Fruit fly (Drosophila melanogaster) whole organism, wandering third instar larva: ENCODE results near the gene jhamt.
A peak's percentile ranks its signal among the peaks of the same experiment; 100 is the strongest.

ENCODE experiments used
- Abd-B ChIP-seq: fragments of >200 bp; optimal IDR thresholded peaks from 2 replicates; lab custom pipeline; 2017; ENCODE audit warnings: missing biosample characterization, missing genetic modification characterization
- CG32264 ChIP-seq: fragments of 200-800 bp; sonication (Bioruptor generic); optimal IDR thresholded peaks from 2 replicates; lab custom pipeline; 2016; ENCODE audit warnings: missing biosample characterization, missing genetic modification characterization
- CrebA ChIP-seq: fragments of 200-800 bp; sonication (Bioruptor generic); optimal IDR thresholded peaks from 2 replicates; lab custom pipeline; 2016; ENCODE audit warnings: missing biosample characterization, mild to moderate bottlenecking, missing genetic modification characterization, borderline replicate concordance
- Dfd ChIP-seq: fragments of >200 bp; optimal IDR thresholded peaks from 2 replicates; lab custom pipeline; 2017; ENCODE audit warnings: missing biosample characterization, missing genetic modification characterization
- Dif ChIP-seq: fragments of 200-275, 200-300 bp; sonication (Bioruptor generic); optimal IDR thresholded peaks from 2 replicates; lab custom pipeline; 2018; ENCODE audit warnings: missing biosample characterization, missing genetic modification characterization; ENCODE audit not compliant: partially characterized antibody
- GATAd ChIP-seq: sonication (Bioruptor generic); optimal IDR thresholded peaks from 2 replicates; lab custom pipeline; 2016; ENCODE audit warnings: missing biosample characterization, missing genetic modification characterization
- HLH106 ChIP-seq: fragments of 200-800 bp; optimal IDR thresholded peaks from 3 replicates; lab custom pipeline; 2019; ENCODE audit warnings: missing biosample characterization, mild to moderate bottlenecking, missing genetic modification characterization, moderate library complexity
- Hnf4 ChIP-seq: fragments of 200-800 bp; sonication (Bioruptor generic); optimal IDR thresholded peaks from 2 replicates; lab custom pipeline; 2016; ENCODE audit warnings: missing biosample characterization, mild to moderate bottlenecking, missing genetic modification characterization
- Hr78 ChIP-seq: fragments of >200 bp; optimal IDR thresholded peaks from 2 replicates; lab custom pipeline; 2017; ENCODE audit warnings: missing biosample characterization, missing genetic modification characterization
- Hr83 ChIP-seq: fragments of 200-300 bp; sonication (Bioruptor generic); optimal IDR thresholded peaks from 2 replicates; lab custom pipeline; 2016; ENCODE audit warnings: missing biosample characterization, mild to moderate bottlenecking, missing genetic modification characterization, moderate library complexity; ENCODE audit not compliant: poor library complexity, severe bottlenecking
- Jra ChIP-seq: sonication (Bioruptor generic); optimal IDR thresholded peaks from 2 replicates; lab custom pipeline; 2016; ENCODE audit warnings: missing biosample characterization, missing genetic modification characterization
- Mio ChIP-seq: sonication (Bioruptor generic); optimal IDR thresholded peaks from 2 replicates; lab custom pipeline; 2016; ENCODE audit warnings: missing biosample characterization, missing genetic modification characterization
- Myc ChIP-seq: fragments of >200 bp; optimal IDR thresholded peaks from 2 replicates; lab custom pipeline; 2017
- N ChIP-seq: fragments of >200 bp; optimal IDR thresholded peaks from 2 replicates; lab custom pipeline; 2018; ENCODE audit warnings: missing biosample characterization, missing external identifiers, missing genetic modification characterization
- OdsH ChIP-seq: fragments of 200-800 bp; sonication (Bioruptor generic); optimal IDR thresholded peaks from 2 replicates; lab custom pipeline; 2016; ENCODE audit warnings: missing biosample characterization, mild to moderate bottlenecking, missing genetic modification characterization
- Rel ChIP-seq, 2 experiments: fragments of 200-800 bp; sonication (Bioruptor generic) in 1 of 2; optimal IDR thresholded peaks; 2 replicates in 1 of 2; 3 replicates in 1 of 2; lab custom pipeline; 2016 to 2019; ENCODE audit warnings: mild to moderate bottlenecking in 2 of 2, missing biosample characterization in 2 of 2, missing genetic modification characterization in 2 of 2, moderate library complexity in 1 of 2
- Sp1 ChIP-seq: fragments of 200-800 bp; sonication (Bioruptor generic); optimal IDR thresholded peaks from 3 replicates; lab custom pipeline; 2019; ENCODE audit warnings: missing biosample characterization, mild to moderate bottlenecking, missing genetic modification characterization, moderate library complexity
- br ChIP-seq: fragments of 200-800 bp; sonication (Bioruptor generic); optimal IDR thresholded peaks from 2 replicates; lab custom pipeline; 2016; ENCODE audit warnings: missing biosample characterization, missing genetic modification characterization
- brk ChIP-seq: fragments of 200-800 bp; sonication (Bioruptor generic); optimal IDR thresholded peaks from 2 replicates; lab custom pipeline; 2016; ENCODE audit warnings: missing biosample characterization, mild to moderate bottlenecking, missing genetic modification characterization
- dmrt93B ChIP-seq: fragments of 200-800 bp; sonication (Bioruptor generic); optimal IDR thresholded peaks from 2 replicates; lab custom pipeline; 2018; ENCODE audit warnings: missing biosample characterization, mild to moderate bottlenecking, missing genetic modification characterization
- dsf ChIP-seq: sonication (Bioruptor generic); optimal IDR thresholded peaks from 2 replicates; lab custom pipeline; 2016; ENCODE audit warnings: missing biosample characterization, missing genetic modification characterization, borderline replicate concordance
- ey ChIP-seq: fragments of 200-800 bp; sonication (Bioruptor generic); optimal IDR thresholded peaks from 2 replicates; lab custom pipeline; 2016; ENCODE audit warnings: missing biosample characterization, missing genetic modification characterization
- foxo ChIP-seq, 2 experiments: fragments of 200-800 bp; sonication (Bioruptor generic); optimal IDR thresholded peaks; 2 replicates in 1 of 2; 3 replicates in 1 of 2; lab custom pipeline; 2016 to 2017; ENCODE audit warnings: missing biosample characterization in 2 of 2, missing genetic modification characterization in 2 of 2
- fru ChIP-seq: fragments of 200-800 bp; sonication (Bioruptor generic); optimal IDR thresholded peaks from 3 replicates; lab custom pipeline; 2016; ENCODE audit warnings: missing biosample characterization, mild to moderate bottlenecking, missing genetic modification characterization
- h ChIP-seq: fragments of 200-800 bp; sonication (Bioruptor generic); optimal IDR thresholded peaks from 3 replicates; lab custom pipeline; 2016; ENCODE audit warnings: missing biosample characterization, mild to moderate bottlenecking, missing genetic modification characterization
- jim ChIP-seq: fragments of 175-275, 200-325 bp; sonication (Bioruptor generic); optimal IDR thresholded peaks from 2 replicates; lab custom pipeline; 2016; ENCODE audit warnings: missing biosample characterization, mild to moderate bottlenecking, missing genetic modification characterization
- lola ChIP-seq: fragments of >200 bp; optimal IDR thresholded peaks from 2 replicates; lab custom pipeline; 2017; ENCODE audit warnings: missing biosample characterization, missing genetic modification characterization
- pan ChIP-seq: fragments of >200 bp; optimal IDR thresholded peaks from 2 replicates; lab custom pipeline; 2017
- psq ChIP-seq: fragments of 200-800 bp; sonication (Bioruptor generic); optimal IDR thresholded peaks from 3 replicates; lab custom pipeline; 2017; ENCODE audit warnings: missing biosample characterization, mild to moderate bottlenecking, missing genetic modification characterization, moderate library complexity
- rgr ChIP-seq: fragments of 200-800 bp; sonication (Bioruptor generic); optimal IDR thresholded peaks from 3 replicates; lab custom pipeline; 2016; ENCODE audit warnings: missing biosample characterization, mild to moderate bottlenecking, missing genetic modification characterization
- sage ChIP-seq: fragments of 200-800 bp; sonication (Bioruptor generic); optimal IDR thresholded peaks from 2 replicates; lab custom pipeline; 2016; ENCODE audit warnings: missing biosample characterization, mild to moderate bottlenecking, missing genetic modification characterization
- sv ChIP-seq: fragments of 200-800 bp; sonication (Bioruptor generic); optimal IDR thresholded peaks from 3 replicates; lab custom pipeline; 2016; ENCODE audit warnings: missing biosample characterization, missing genetic modification characterization
- tai ChIP-seq: sonication (Bioruptor generic); optimal IDR thresholded peaks from 2 replicates; lab custom pipeline; 2016; ENCODE audit warnings: missing biosample characterization, missing genetic modification characterization
- usp ChIP-seq: fragments of >200 bp; optimal IDR thresholded peaks from 2 replicates; lab custom pipeline; 2017; ENCODE audit warnings: missing biosample characterization, missing genetic modification characterization
- woc ChIP-seq: sonication (Bioruptor generic); optimal IDR thresholded peaks from 2 replicates; lab custom pipeline; 2016; ENCODE audit warnings: missing biosample characterization, mild to moderate bottlenecking, missing genetic modification characterization

Gene jhamt

dm6 chr2L:16353765-16354164, 11.9 kb upstream of the jhamt start:
- TF ChIP-seq Hr83 (GFP tag; lab: Kevin White, UChicago) (no peak), dsf (GFP tag; lab: Kevin White, UChicago) (no peak), Myc (no peak), brk (no peak), Rel (GFP tag; optimal IDR thresholded peaks at IDR 0.05; lab: Kevin White, UChicago) (no peak), Rel (tag; optimal IDR thresholded peaks at IDR 0.05; lab: Kevin White, UChicago) (no peak), dmrt93B (GFP tag; lab: Kevin White, UChicago) (no peak)
- TF ChIP-seq, all 38 proteins: peak for 0

dm6 chr2L:16356249-16357025, 9.3 kb upstream of the jhamt start, which contains the start of gene CaBP1:
Gene CaBP1 (minus strand): TSS chr2L:16356735.
- TF ChIP-seq CG32264 (GFP tag; lab: Kevin White, UChicago) (no peak), br (GFP tag; lab: Kevin White, UChicago) (no peak), h (GFP tag; lab: Kevin White, UChicago) (peak; percentile 18), dmrt93B (GFP tag; lab: Kevin White, UChicago) (no peak), Hnf4 (GFP tag; lab: Kevin White, UChicago) (peak; percentile 20), Sp1 (GFP tag; lab: Kevin White, UChicago) (no peak), Dif (no peak), dsf (GFP tag; lab: Kevin White, UChicago) (no peak), Rel (GFP tag; optimal IDR thresholded peaks at IDR 0.05; lab: Kevin White, UChicago) (no peak), Rel (tag; optimal IDR thresholded peaks at IDR 0.05; lab: Kevin White, UChicago) (peak; percentile 4), tai (no peak), Myc (peak; percentile 61), brk (peak; percentile 50), Jra (GFP tag; lab: Kevin White, UChicago) (peak; percentile 20), CrebA (GFP tag; lab: Kevin White, UChicago) (peak; percentile 79)

- peak; percentile 22 for TF ChIP-seq rgr (GFP tag; lab: Kevin White, UChicago)
- TF ChIP-seq CrebA (GFP tag; lab: Kevin White, UChicago): no peak
- TF ChIP-seq Hnf4 (GFP tag; lab: Kevin White, UChicago): no peak
- TF ChIP-seq ey: no peak
- TF ChIP-seq N (GFP tag; lab: Kevin White, UChicago): no peak
- no peak for TF ChIP-seq dmrt93B (GFP tag; lab: Kevin White, UChicago)
- no peak for TF ChIP-seq Hr83 (GFP tag; lab: Kevin White, UChicago)
- no peak for TF ChIP-seq brk
- no peak for TF ChIP-seq usp (GFP tag; lab: Kevin White, UChicago)
- TF ChIP-seq Rel (GFP tag; optimal IDR thresholded peaks at IDR 0.05; lab: Kevin White, UChicago): no peak
- TF ChIP-seq Rel (tag; optimal IDR thresholded peaks at IDR 0.05; lab: Kevin White, UChicago): no peak
- TF ChIP-seq sv (GFP tag; lab: Kevin White, UChicago): no peak
- TF ChIP-seq h (GFP tag; lab: Kevin White, UChicago): peak; percentile 45
- TF ChIP-seq Dfd: no peak
- peak; percentile 16 for TF ChIP-seq fru
- no peak for TF ChIP-seq Sp1 (GFP tag; lab: Kevin White, UChicago)
- TF ChIP-seq jim (GFP tag; lab: Kevin White, UChicago): no peak
- no peak for TF ChIP-seq sage (GFP tag; lab: Kevin White, UChicago)
- TF ChIP-seq Mio (GFP tag; lab: Kevin White, UChicago): no peak
- no peak for TF ChIP-seq CG32264 (GFP tag; lab: Kevin White, UChicago)
- no peak for TF ChIP-seq lola (GFP tag; lab: Kevin White, UChicago)
- TF ChIP-seq woc: no peak
- TF ChIP-seq pan (lab: Kevin White, UChicago): no peak
- TF ChIP-seq GATAd (GFP tag; lab: Kevin White, UChicago): no peak
- no peak for TF ChIP-seq OdsH (GFP tag; lab: Kevin White, UChicago)
- TF ChIP-seq br (GFP tag; lab: Kevin White, UChicago): no peak
- no peak for TF ChIP-seq Hr78 (GFP tag; lab: Kevin White, UChicago)
- no peak for TF ChIP-seq dsf (GFP tag; lab: Kevin White, UChicago)
- TF ChIP-seq HLH106 (tag; lab: Kevin White, UChicago): peak; percentile 60
- peak in 1 of 2 experiments; percentile 25 for TF ChIP-seq foxo (GFP tag; optimal IDR thresholded peaks at IDR 0.05; lab: Kevin White, UChicago)
- no peak for TF ChIP-seq psq (GFP tag; lab: Kevin White, UChicago)
- no peak for TF ChIP-seq Abd-B (GFP tag; lab: Kevin White, UChicago)
Measured at dm6 chr2L:16357865-16358264, 7.8 kb upstream of the jhamt start.
